Fruit fly (Drosophila melanogaster) whole organism, embryonic: Measurements from ENCODE around the gene CG42366.
A peak's percentile ranks its signal among the peaks of the same experiment; 100 is the strongest.

Experiments
- Antp ChIP-seq: fragments of 200-800 bp; sonication (Bioruptor generic); optimal IDR thresholded peaks from 3 replicates; lab custom pipeline; 2016; ENCODE audit warnings: missing biosample characterization, missing genetic modification characterization
- Atf6 ChIP-seq: fragments of 200-800 bp; sonication (Bioruptor generic); IDR thresholded peaks from 2 replicates; pipeline ENCODE4 v1.3.6; 2022; ENCODE audit warnings: missing biosample characterization, missing genetic modification characterization
- CG10147 ChIP-seq: fragments of 200-800 bp; sonication (Bioruptor generic); optimal IDR thresholded peaks from 2 replicates; lab custom pipeline; 2019; ENCODE audit warnings: missing biosample characterization, mild to moderate bottlenecking, missing genetic modification characterization, moderate library complexity
- CG11560 ChIP-seq: fragments of 200-800 bp; sonication (Bioruptor generic); IDR thresholded peaks from 3 replicates; pipeline ENCODE4 v1.3.6; 2022; ENCODE audit warnings: missing biosample characterization, missing genetic modification characterization
- CG11696 ChIP-seq: fragments of 200-800 bp; sonication (Bioruptor generic); IDR thresholded peaks from 2 replicates; pipeline ENCODE4 v1.3.6; 2022; ENCODE audit warnings: missing biosample characterization, missing genetic modification characterization
- CG12219 ChIP-seq: fragments of 200-800 bp; sonication (Bioruptor generic); optimal IDR thresholded peaks from 3 replicates; lab custom pipeline; 2018; ENCODE audit warnings: missing biosample characterization, mild to moderate bottlenecking, missing genetic modification characterization
- CG12769 ChIP-seq: fragments of 200-800 bp; sonication (Bioruptor generic); optimal IDR thresholded peaks from 2 replicates; lab custom pipeline; 2019; ENCODE audit warnings: missing biosample characterization, mild to moderate bottlenecking, missing genetic modification characterization, moderate library complexity
- CG15269 ChIP-seq: fragments of 200-800 bp; sonication (Bioruptor generic); optimal IDR thresholded peaks from 2 replicates; lab custom pipeline; 2018; ENCODE audit warnings: missing biosample characterization, mild to moderate bottlenecking, missing genetic modification characterization, moderate library complexity
- CG16863 ChIP-seq: fragments of 200-800 bp; sonication (Bioruptor generic); optimal IDR thresholded peaks from 3 replicates; lab custom pipeline; 2016; ENCODE audit warnings: missing biosample characterization, missing genetic modification characterization
- CG17385 ChIP-seq: fragments of 200-800 bp; sonication (Bioruptor generic); optimal IDR thresholded peaks from 3 replicates; lab custom pipeline; 2018; ENCODE audit warnings: missing biosample characterization, mild to moderate bottlenecking, missing genetic modification characterization
- CG17802 ChIP-seq: fragments of 200-800 bp; sonication (Bioruptor generic); optimal IDR thresholded peaks from 2 replicates; lab custom pipeline; 2018; ENCODE audit warnings: missing biosample characterization, mild to moderate bottlenecking, missing genetic modification characterization, moderate library complexity
- CG1792 ChIP-seq: fragments of 200-800 bp; sonication (Bioruptor generic); optimal IDR thresholded peaks from 2 replicates; lab custom pipeline; 2016; ENCODE audit warnings: missing biosample characterization, missing genetic modification characterization
- CG30431 ChIP-seq: fragments of 200-800 bp; sonication (Bioruptor generic); optimal IDR thresholded peaks from 2 replicates; lab custom pipeline; 2017; ENCODE audit warnings: missing biosample characterization, missing genetic modification characterization
- CG3065 ChIP-seq: fragments of 200-800 bp; sonication (Bioruptor generic); optimal IDR thresholded peaks from 2 replicates; lab custom pipeline; 2016; ENCODE audit warnings: missing biosample characterization, missing genetic modification characterization
- CG3163 ChIP-seq: fragments of 200-800 bp; sonication (Bioruptor generic); optimal IDR thresholded peaks from 3 replicates; lab custom pipeline; 2016; ENCODE audit warnings: missing biosample characterization, missing genetic modification characterization
- CG4360 ChIP-seq: fragments of 200-800 bp; sonication (Bioruptor generic); IDR thresholded peaks from 2 replicates; pipeline ENCODE4 v1.3.6; 2022; ENCODE audit warnings: missing biosample characterization, missing genetic modification characterization
- CG6791 ChIP-seq: fragments of 200-800 bp; sonication (Bioruptor generic); IDR thresholded peaks from 3 replicates; pipeline ENCODE4 v1.3.6; 2022; ENCODE audit warnings: missing biosample characterization, missing genetic modification characterization; ENCODE audit not compliant: partially characterized antibody
- CG7786 ChIP-seq: fragments of 200-800 bp; sonication (Bioruptor generic); optimal IDR thresholded peaks from 2 replicates; lab custom pipeline; 2016; ENCODE audit warnings: missing biosample characterization, missing genetic modification characterization
- CG7987 ChIP-seq: fragments of 200-800 bp; sonication (Bioruptor generic); optimal IDR thresholded peaks from 2 replicates; lab custom pipeline; 2018; ENCODE audit warnings: missing biosample characterization, mild to moderate bottlenecking, missing genetic modification characterization, moderate library complexity
- CG8359 ChIP-seq: fragments of 200-800 bp; sonication (Bioruptor generic); optimal IDR thresholded peaks from 2 replicates; lab custom pipeline; 2017; ENCODE audit warnings: missing biosample characterization, mild to moderate bottlenecking, missing genetic modification characterization, borderline replicate concordance
- CG8388 ChIP-seq: fragments of 200-800 bp; sonication (Bioruptor generic); optimal IDR thresholded peaks from 2 replicates; lab custom pipeline; 2019; ENCODE audit warnings: missing biosample characterization, mild to moderate bottlenecking, missing genetic modification characterization, moderate library complexity
- CG9727 ChIP-seq: fragments of 200-800 bp; sonication (Bioruptor generic); optimal IDR thresholded peaks from 3 replicates; lab custom pipeline; 2017; ENCODE audit warnings: missing biosample characterization, mild to moderate bottlenecking, missing genetic modification characterization
- D19A ChIP-seq: fragments of 200-800 bp; optimal IDR thresholded peaks from 3 replicates; lab custom pipeline; 2019; ENCODE audit warnings: missing biosample characterization, mild to moderate bottlenecking, missing genetic modification characterization, moderate library complexity
- Dek ChIP-seq: fragments of 200-800 bp; sonication (Bioruptor generic); optimal IDR thresholded peaks from 3 replicates; lab custom pipeline; 2019; ENCODE audit warnings: missing biosample characterization, mild to moderate bottlenecking, missing genetic modification characterization, moderate library complexity
- Drgx ChIP-seq: fragments of 200-800 bp; sonication (Bioruptor generic); IDR thresholded peaks from 2 replicates; pipeline ENCODE4 v1.3.6; 2022; ENCODE audit warnings: missing biosample characterization, missing genetic modification characterization
- Fer1 ChIP-seq: fragments of 200-800 bp; sonication (Bioruptor generic); optimal IDR thresholded peaks from 2 replicates; lab custom pipeline; 2017; ENCODE audit warnings: missing biosample characterization, mild to moderate bottlenecking, missing genetic modification characterization
- GATAe ChIP-seq: fragments of 200-800 bp; sonication (Bioruptor generic); conservative IDR thresholded peaks from 2 replicates; pipeline ENCODE4 v1.3.6; 2022; ENCODE audit warnings: missing biosample characterization, missing genetic modification characterization
- Gug ChIP-seq: fragments of 200-800 bp; sonication (Bioruptor generic); IDR thresholded peaks from 4 replicates; pipeline ENCODE4 v1.3.6; 2022; ENCODE audit warnings: missing biosample characterization, missing genetic modification characterization
- Hand ChIP-seq: fragments of 200-800 bp; sonication (Bioruptor generic); optimal IDR thresholded peaks from 2 replicates; lab custom pipeline; 2017; ENCODE audit warnings: mild to moderate bottlenecking, missing biosample characterization, missing genetic modification reagents, missing genetic modification characterization
- Hr39 ChIP-seq: fragments of >200 bp; optimal IDR thresholded peaks from 2 replicates; lab custom pipeline; 2017
- MESR4 ChIP-seq: fragments of 200-800 bp; sonication (Bioruptor generic); optimal IDR thresholded peaks from 2 replicates; lab custom pipeline; 2018; ENCODE audit warnings: missing biosample characterization, mild to moderate bottlenecking, missing genetic modification characterization, moderate library complexity
- Mad ChIP-seq: fragments of 200-800 bp; sonication (Bioruptor generic); optimal IDR thresholded peaks from 2 replicates; lab custom pipeline; 2016; ENCODE audit warnings: missing biosample characterization, missing genetic modification characterization
- Rx ChIP-seq: fragments of 200-800 bp; sonication (Bioruptor generic); IDR thresholded peaks from 2 replicates; pipeline ENCODE4 v1.3.6; 2022; ENCODE audit warnings: missing biosample characterization, missing genetic modification characterization
- Taf1 ChIP-seq: fragments of 200-800 bp; sonication (Bioruptor generic); IDR thresholded peaks from 2 replicates; pipeline ENCODE4 v1.3.6; 2022; ENCODE audit warnings: missing biosample characterization, missing genetic modification characterization
- Trl ChIP-seq, 3 experiments: fragments of >200 bp in 2 of 3; fragments of 200-800 bp in 1 of 3; sonication (Bioruptor generic) in 1 of 3; optimal IDR thresholded peaks; 2 replicates in 1 of 3; 3 replicates in 2 of 3; lab custom pipeline; 2016 to 2017; ENCODE audit warnings: missing biosample characterization in 1 of 3, missing genetic modification characterization in 1 of 3
- Xrp1 ChIP-seq: fragments of 200-800 bp; sonication (Bioruptor generic); IDR thresholded peaks from 2 replicates; pipeline ENCODE4 v1.3.6; 2022; ENCODE audit warnings: missing biosample characterization, missing genetic modification characterization
- YL-1 ChIP-seq: fragments of 200-800 bp; sonication (Bioruptor generic); optimal IDR thresholded peaks from 3 replicates; lab custom pipeline; 2017; ENCODE audit warnings: missing biosample characterization, mild to moderate bottlenecking, missing genetic modification characterization
- ara ChIP-seq: fragments of 200-800 bp; sonication (Bioruptor generic); IDR thresholded peaks from 2 replicates; pipeline ENCODE4 v1.3.6; 2022; ENCODE audit warnings: missing biosample characterization, missing genetic modification characterization
- ato ChIP-seq: fragments of 200-800 bp; sonication (Bioruptor generic); IDR thresholded peaks from 2 replicates; pipeline ENCODE4 v1.3.6; 2022; ENCODE audit warnings: missing biosample characterization, missing genetic modification characterization; ENCODE audit not compliant: partially characterized antibody
- dpn ChIP-seq, 2 experiments: fragments of 200-800 bp; sonication (Bioruptor generic); optimal IDR thresholded peaks; 3 replicates each; lab custom pipeline; 2016; ENCODE audit warnings: missing biosample characterization in 2 of 2, missing genetic modification characterization in 2 of 2
- gcm ChIP-seq: fragments of 200-800 bp; sonication (Bioruptor generic); optimal IDR thresholded peaks from 2 replicates; lab custom pipeline; 2019; ENCODE audit warnings: missing biosample characterization, mild to moderate bottlenecking, missing genetic modification characterization, moderate library complexity
- gfzf ChIP-seq: fragments of 200-800 bp; sonication (Bioruptor generic); optimal IDR thresholded peaks from 2 replicates; lab custom pipeline; 2016; ENCODE audit warnings: missing biosample characterization, mild to moderate bottlenecking, missing genetic modification characterization, moderate library complexity
- hbn ChIP-seq: fragments of 200-800 bp; sonication (Bioruptor generic); IDR thresholded peaks from 2 replicates; pipeline ENCODE4 v1.3.6; 2022; ENCODE audit warnings: missing biosample characterization, missing genetic modification characterization; ENCODE audit not compliant: partially characterized antibody
- nau ChIP-seq: fragments of 200-800 bp; sonication (Bioruptor generic); optimal IDR thresholded peaks from 3 replicates; lab custom pipeline; 2017; ENCODE audit warnings: missing biosample characterization, mild to moderate bottlenecking, missing genetic modification characterization, missing genetic modification reagents
- nom ChIP-seq: fragments of 200-800 bp; sonication (Bioruptor generic); optimal IDR thresholded peaks from 2 replicates; lab custom pipeline; 2017; ENCODE audit warnings: missing biosample characterization, missing genetic modification characterization, mild to moderate bottlenecking, moderate library complexity, missing genetic modification reagents
- pnt ChIP-seq: fragments of 200-800 bp; sonication (Bioruptor generic); optimal IDR thresholded peaks from 3 replicates; lab custom pipeline; 2016; ENCODE audit warnings: missing biosample characterization, missing genetic modification characterization
- sisA ChIP-seq: fragments of 200-800 bp; sonication (Bioruptor generic); IDR thresholded peaks from 2 replicates; pipeline ENCODE4 v1.3.6; 2022; ENCODE audit warnings: missing biosample characterization, missing genetic modification characterization
- slbo ChIP-seq: fragments of 200-800 bp; sonication (Bioruptor generic); IDR thresholded peaks from 2 replicates; pipeline ENCODE4 v1.3.6; 2022; ENCODE audit warnings: missing biosample characterization, missing genetic modification characterization
- sob ChIP-seq: fragments of 200-800 bp; sonication (Bioruptor generic); IDR thresholded peaks from 2 replicates; pipeline ENCODE4 v1.3.6; 2022; ENCODE audit warnings: missing biosample characterization, missing genetic modification characterization
- stc ChIP-seq: fragments of 200-800 bp; sonication (Bioruptor generic); IDR thresholded peaks from 2 replicates; pipeline ENCODE4 v1.3.6; 2022; ENCODE audit warnings: missing biosample characterization, missing genetic modification characterization
- usp ChIP-seq: fragments of >200 bp; optimal IDR thresholded peaks from 2 replicates; lab custom pipeline; 2017; ENCODE audit warnings: missing biosample characterization, missing genetic modification characterization

The CG42366 gene

dm6 chr2L:9911783-9912182 lies 13.2 kb upstream of the CG42366 start (continued):
- TF ChIP-seq CG3065 (GFP tag; lab: Kevin White, UChicago): no peak
- TF ChIP-seq CG11696 (GFP tag; lab: Robert Waterston, UW): no peak
- no peak for TF ChIP-seq Dek (tag; lab: Kevin White, UChicago)
- no peak for TF ChIP-seq Rx
- TF ChIP-seq Atf6 (GFP tag; lab: Robert Waterston, UW): peak; percentile 44; the same call in 1 of the 2 replicates
- no peak for TF ChIP-seq CG17802
- no peak for TF ChIP-seq CG7987 (GFP tag; lab: Kevin White, UChicago)
- TF ChIP-seq CG15269: no peak
- no peak for TF ChIP-seq CG11560 (tag; lab: Robert Waterston, UW)
- no peak for TF ChIP-seq CG30431
- no peak for TF ChIP-seq CG3163 (GFP tag; lab: Kevin White, UChicago)
- TF ChIP-seq CG7786: no peak
- TF ChIP-seq gfzf (GFP tag; lab: Kevin White, UChicago): no peak
- no peak for TF ChIP-seq gcm (GFP tag; lab: Kevin White, UChicago)
- TF ChIP-seq Xrp1 (GFP tag; lab: Robert Waterston, UW): no peak
- peak; percentile 74 for TF ChIP-seq slbo (GFP tag; lab: Robert Waterston, UW)
- TF ChIP-seq Hr39 (lab: Kevin White, UChicago): no peak
- TF ChIP-seq CG17385 (GFP tag; lab: Kevin White, UChicago): no peak
- TF ChIP-seq CG12769 (tag; lab: Kevin White, UChicago): peak; percentile 32
- TF ChIP-seq Antp (GFP tag; lab: Kevin White, UChicago): peak; percentile 35
- no peak for TF ChIP-seq Taf1 (GFP tag; lab: Robert Waterston, UW)
- no peak for TF ChIP-seq CG8359 (GFP tag; lab: Kevin White, UChicago)
- TF ChIP-seq CG1792 (GFP tag; lab: Kevin White, UChicago): no peak
- TF ChIP-seq YL-1: no peak
- no peak for TF ChIP-seq nom (GFP tag; lab: Kevin White, UChicago)
- no peak for TF ChIP-seq stc (GFP tag; lab: Robert Waterston, UW)
- no peak for TF ChIP-seq usp (GFP tag; lab: Kevin White, UChicago)
- TF ChIP-seq CG8388 (GFP tag; lab: Kevin White, UChicago): peak; percentile 41
- no peak for TF ChIP-seq pnt (GFP tag; lab: Kevin White, UChicago)
- TF ChIP-seq Drgx (GFP tag; lab: Robert Waterston, UW): peak; percentile 60; the same call in 1 of the 2 replicates
- TF ChIP-seq CG4360: no peak
- no peak for TF ChIP-seq D19A (tag; lab: Kevin White, UChicago)
- peak; percentile 36; the same call in 1 of the 2 replicates for TF ChIP-seq sisA (GFP tag; lab: Robert Waterston, UW)
- no peak for TF ChIP-seq CG6791
- no peak for TF ChIP-seq CG10147 (GFP tag; lab: Kevin White, UChicago)
- no peak for TF ChIP-seq nau (GFP tag; lab: Kevin White, UChicago)
- TF ChIP-seq Gug (GFP tag; lab: Robert Waterston, UW): peak; percentile 60; the same call in 2 of the 4 replicates
- no peak for TF ChIP-seq Fer1
- TF ChIP-seq ato (GFP tag; lab: Robert Waterston, UW): no peak
- no peak for TF ChIP-seq CG16863 (GFP tag; lab: Kevin White, UChicago)
- no peak for TF ChIP-seq MESR4
- TF ChIP-seq hbn (GFP tag; lab: Robert Waterston, UW): no peak
- no peak for TF ChIP-seq Trl (optimal IDR thresholded peaks at IDR 0.05; lab: Kevin White, UChicago)
- TF ChIP-seq Trl (GFP tag; optimal IDR thresholded peaks at IDR 0.05; lab: Kevin White, UChicago): peak; percentile 38
- no peak for TF ChIP-seq CG12219 (GFP tag; lab: Kevin White, UChicago)
- TF ChIP-seq ara (GFP tag; lab: Robert Waterston, UW): peak; percentile 24
- TF ChIP-seq GATAe (GFP tag; lab: Robert Waterston, UW): no peak
- TF ChIP-seq dpn (GFP tag; optimal IDR thresholded peaks at IDR 0.05; lab: Kevin White, UChicago): peak; percentile 26 to 36
- no peak for TF ChIP-seq CG9727 (GFP tag; lab: Kevin White, UChicago)
- peak; percentile 23; the same call in 1 of the 2 replicates for TF ChIP-seq sob
- no peak for TF ChIP-seq Mad (GFP tag; lab: Kevin White, UChicago)
- no peak for TF ChIP-seq Hand (GFP tag; lab: Kevin White, UChicago)
